Fruit fly (Drosophila melanogaster) whole organism, embryonic: ENCODE data around the gene Rai1.

Experiments used
- ATbp ChIP-seq: fragments of 200-800 bp; sonication (Bioruptor generic); optimal IDR thresholded peaks from 2 replicates; lab custom pipeline; 2017; ENCODE audit warnings: missing biosample characterization, mild to moderate bottlenecking, missing genetic modification characterization, missing genetic modification reagents
- Abd-B ChIP-seq: fragments of 200-800 bp; sonication (Bioruptor generic); optimal IDR thresholded peaks from 2 replicates; lab custom pipeline; 2018; ENCODE audit warnings: missing biosample characterization, mild to moderate bottlenecking, missing genetic modification characterization, moderate library complexity
- Adf1 ChIP-seq: fragments of 200-800 bp; sonication (Bioruptor generic); IDR thresholded peaks from 2 replicates; pipeline ENCODE4 v1.3.6; 2022; ENCODE audit warnings: missing biosample characterization, missing genetic modification characterization
- Bgb ChIP-seq: fragments of 200-800 bp; sonication (Bioruptor generic); IDR thresholded peaks from 2 replicates; pipeline ENCODE4 v1.3.6; 2022; ENCODE audit warnings: missing biosample characterization, missing genetic modification characterization; ENCODE audit not compliant: partially characterized antibody
- CG11085 ChIP-seq: fragments of 200-800 bp; sonication (Bioruptor generic); IDR thresholded peaks from 2 replicates; pipeline ENCODE4 v1.3.6; 2022; ENCODE audit warnings: missing biosample characterization, missing genetic modification characterization
- CG14710 ChIP-seq: fragments of 200-800 bp; sonication (Bioruptor generic); optimal IDR thresholded peaks from 3 replicates; lab custom pipeline; 2019; ENCODE audit warnings: missing biosample characterization, mild to moderate bottlenecking, missing genetic modification characterization, moderate library complexity
- CG1603 ChIP-seq: fragments of 200-800 bp; sonication (Bioruptor generic); optimal IDR thresholded peaks from 2 replicates; lab custom pipeline; 2019; ENCODE audit warnings: missing biosample characterization, mild to moderate bottlenecking, missing genetic modification characterization, moderate library complexity
- CG16813 ChIP-seq: fragments of 200-800 bp; sonication (Bioruptor generic); IDR thresholded peaks from 3 replicates; pipeline ENCODE4 v1.3.6; 2022; ENCODE audit warnings: missing biosample characterization, missing genetic modification characterization; ENCODE audit not compliant: partially characterized antibody
- CG2129 ChIP-seq: fragments of 200-800 bp; sonication (Bioruptor generic); IDR thresholded peaks from 2 replicates; pipeline ENCODE4 v1.3.6; 2022; ENCODE audit warnings: missing biosample characterization, missing genetic modification characterization; ENCODE audit not compliant: partially characterized antibody
- CG31365 ChIP-seq: fragments of 200-800 bp; sonication (Bioruptor generic); optimal IDR thresholded peaks from 2 replicates; lab custom pipeline; 2018; ENCODE audit warnings: missing biosample characterization, mild to moderate bottlenecking, missing genetic modification characterization
- CG32532 ChIP-seq: fragments of 200-800 bp; sonication (Bioruptor generic); IDR thresholded peaks from 2 replicates; pipeline ENCODE4 v1.3.6; 2022; ENCODE audit warnings: missing biosample characterization, missing genetic modification characterization
- CG9727 ChIP-seq: fragments of 200-800 bp; sonication (Bioruptor generic); optimal IDR thresholded peaks from 3 replicates; lab custom pipeline; 2017; ENCODE audit warnings: missing biosample characterization, mild to moderate bottlenecking, missing genetic modification characterization
- Chrac-16 ChIP-seq: fragments of 200-800 bp; sonication (Bioruptor generic); optimal IDR thresholded peaks from 3 replicates; lab custom pipeline; 2016; ENCODE audit warnings: missing biosample characterization, missing genetic modification characterization
- D ChIP-seq, 2 experiments: fragments of 200-800 bp in 1 of 2; fragments of >200 bp in 1 of 2; sonication (Bioruptor generic) in 1 of 2; optimal IDR thresholded peaks; 2 replicates in 1 of 2; 3 replicates in 1 of 2; lab custom pipeline; 2017; ENCODE audit warnings: mild to moderate bottlenecking in 1 of 2, missing biosample characterization in 1 of 2, missing genetic modification characterization in 1 of 2, missing genetic modification reagents in 1 of 2
- D19A ChIP-seq: fragments of 200-800 bp; optimal IDR thresholded peaks from 3 replicates; lab custom pipeline; 2019; ENCODE audit warnings: missing biosample characterization, mild to moderate bottlenecking, missing genetic modification characterization, moderate library complexity
- Dad ChIP-seq: fragments of 200-800 bp; sonication (Bioruptor generic); optimal IDR thresholded peaks from 3 replicates; lab custom pipeline; 2016; ENCODE audit warnings: missing biosample characterization, missing genetic modification characterization
- Fer1 ChIP-seq: fragments of 200-800 bp; sonication (Bioruptor generic); optimal IDR thresholded peaks from 2 replicates; lab custom pipeline; 2017; ENCODE audit warnings: missing biosample characterization, mild to moderate bottlenecking, missing genetic modification characterization
- Jarid2 ChIP-seq: fragments of 200-800 bp; sonication (Bioruptor generic); optimal IDR thresholded peaks from 3 replicates; lab custom pipeline; 2017; ENCODE audit warnings: mild to moderate bottlenecking, missing biosample characterization, missing genetic modification reagents, missing genetic modification characterization
- Med ChIP-seq: fragments of 200-800 bp; sonication (Bioruptor generic); peaks from one replicate; lab custom pipeline; 2016; ENCODE audit warnings: missing biosample characterization, missing genetic modification characterization, mild to moderate bottlenecking, inconsistent platforms, moderate library complexity
- Myb ChIP-seq: fragments of 200-800 bp; sonication (Bioruptor generic); optimal IDR thresholded peaks from 2 replicates; lab custom pipeline; 2016; ENCODE audit warnings: missing biosample characterization, missing genetic modification characterization
- Tbp ChIP-seq: fragments of >200 bp; optimal IDR thresholded peaks from 2 replicates; lab custom pipeline; 2018; ENCODE audit warnings: missing biosample characterization, missing genetic modification characterization
- Trl ChIP-seq, 3 experiments: fragments of >200 bp in 2 of 3; fragments of 200-800 bp in 1 of 3; sonication (Bioruptor generic) in 1 of 3; optimal IDR thresholded peaks; 2 replicates in 1 of 3; 3 replicates in 2 of 3; lab custom pipeline; 2016 to 2017; ENCODE audit warnings: missing biosample characterization in 1 of 3, missing genetic modification characterization in 1 of 3
- ap ChIP-seq: fragments of 200-800 bp; sonication (Bioruptor generic); IDR thresholded peaks from 2 replicates; pipeline ENCODE4 v1.3.6; 2022; ENCODE audit warnings: missing biosample characterization, missing genetic modification characterization
- br ChIP-seq: fragments of >200 bp; optimal IDR thresholded peaks from 2 replicates; lab custom pipeline; 2017
- bsh ChIP-seq, 2 experiments: fragments of 200-800 bp; sonication (Bioruptor generic); optimal IDR thresholded peaks; 2 replicates each; lab custom pipeline; 2017 to 2018; ENCODE audit warnings: mild to moderate bottlenecking in 2 of 2, missing biosample characterization in 2 of 2, missing genetic modification characterization in 2 of 2, moderate library complexity in 1 of 2
- chinmo ChIP-seq: fragments of 200-800 bp; sonication (Bioruptor generic); IDR thresholded peaks from 4 replicates; pipeline ENCODE4 v1.3.6; 2022; ENCODE audit warnings: missing biosample characterization, missing genetic modification characterization; ENCODE audit not compliant: partially characterized antibody
- crol ChIP-seq: fragments of 200-800 bp; sonication (Bioruptor generic); IDR thresholded peaks from 2 replicates; pipeline ENCODE4 v1.3.6; 2022; ENCODE audit warnings: missing biosample characterization, missing genetic modification characterization
- dan ChIP-seq: fragments of 200-800 bp; sonication (Bioruptor generic); IDR thresholded peaks from 2 replicates; pipeline ENCODE4 v1.3.6; 2022; ENCODE audit warnings: missing biosample characterization, missing genetic modification characterization
- grn ChIP-seq: fragments of 200-800 bp; sonication (Bioruptor generic); optimal IDR thresholded peaks from 3 replicates; lab custom pipeline; 2017; ENCODE audit warnings: missing biosample characterization, missing genetic modification characterization
- nom ChIP-seq: fragments of 200-800 bp; sonication (Bioruptor generic); optimal IDR thresholded peaks from 2 replicates; lab custom pipeline; 2017; ENCODE audit warnings: missing biosample characterization, missing genetic modification characterization, mild to moderate bottlenecking, moderate library complexity, missing genetic modification reagents
- pita ChIP-seq: fragments of 200-800 bp; sonication (Bioruptor generic); optimal IDR thresholded peaks from 2 replicates; lab custom pipeline; 2017; ENCODE audit warnings: missing biosample characterization, mild to moderate bottlenecking, missing genetic modification characterization
- row ChIP-seq: fragments of 200-800 bp; sonication (Bioruptor generic); IDR thresholded peaks from 3 replicates; pipeline ENCODE4 v1.3.6; 2022; ENCODE audit warnings: missing biosample characterization, missing genetic modification characterization
- sd ChIP-seq: fragments of 200-800 bp; sonication (Bioruptor generic); optimal IDR thresholded peaks from 3 replicates; lab custom pipeline; 2018; ENCODE audit warnings: missing biosample characterization, mild to moderate bottlenecking, missing genetic modification characterization, moderate library complexity
- slbo ChIP-seq: fragments of 200-800 bp; sonication (Bioruptor generic); IDR thresholded peaks from 2 replicates; pipeline ENCODE4 v1.3.6; 2022; ENCODE audit warnings: missing biosample characterization, missing genetic modification characterization
- trem ChIP-seq: fragments of 200-800 bp; optimal IDR thresholded peaks from 3 replicates; lab custom pipeline; 2019; ENCODE audit warnings: missing biosample characterization, mild to moderate bottlenecking, missing genetic modification characterization, moderate library complexity
- z ChIP-seq: fragments of 200-800 bp; sonication (Bioruptor generic); IDR thresholded peaks from 3 replicates; pipeline ENCODE4 v1.3.6; 2022; ENCODE audit warnings: missing biosample characterization, missing genetic modification characterization

Gene Rai1

DNA sequence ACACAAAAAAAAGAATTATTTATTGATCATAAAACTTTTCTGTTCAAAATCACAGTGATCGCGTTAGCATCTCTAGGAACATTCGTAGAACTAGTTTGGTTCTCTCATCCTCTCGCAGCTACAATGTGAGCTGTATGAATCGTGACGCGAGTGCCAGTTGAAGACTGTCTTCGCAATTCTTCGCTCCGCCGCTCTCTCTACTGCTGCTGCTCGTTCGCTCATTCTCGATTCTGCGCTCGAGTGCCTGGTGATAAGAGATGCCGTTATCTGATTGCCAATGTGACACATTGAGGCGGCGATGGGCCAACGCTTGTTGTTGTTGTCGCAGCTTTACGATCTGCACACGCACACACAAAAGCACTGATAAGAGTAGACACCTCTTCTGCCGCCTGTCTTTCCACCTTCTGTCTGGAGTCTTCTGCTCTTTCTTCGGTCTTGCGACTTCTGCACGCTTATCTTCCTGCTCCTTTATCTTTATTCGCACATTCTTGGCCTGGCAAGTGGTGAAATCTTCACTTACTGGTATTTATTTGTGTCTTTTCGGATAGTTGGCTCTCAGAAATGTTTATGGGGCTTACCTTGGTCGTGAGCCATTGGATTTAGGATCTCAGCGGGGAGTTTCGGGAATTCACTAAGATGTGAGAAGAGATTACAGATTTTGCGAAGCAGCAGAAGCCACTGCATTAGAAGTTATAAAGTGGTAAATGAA lies 33.1 kb upstream of the Rai1 start (continued):
- no peak for TF ChIP-seq Abd-B (GFP tag; lab: Kevin White, UChicago)
- no peak for TF ChIP-seq ap
- TF ChIP-seq Myb (GFP tag; lab: Kevin White, UChicago): no peak
- TF ChIP-seq trem (tag; lab: Kevin White, UChicago): no peak
- no peak for TF ChIP-seq CG16813 (GFP tag; lab: Robert Waterston, UW)
- TF ChIP-seq row (GFP tag; lab: Robert Waterston, UW): no peak; the same call in 2 of the 3 replicates
- TF ChIP-seq Med (GFP tag; lab: Kevin White, UChicago): peak; percentile 36
- peak; percentile 11 for TF ChIP-seq grn (GFP tag; lab: Kevin White, UChicago)
- no peak for TF ChIP-seq CG14710 (tag; lab: Kevin White, UChicago)
- TF ChIP-seq pita (GFP tag; lab: Kevin White, UChicago): no peak
- TF ChIP-seq CG1603 (tag; lab: Kevin White, UChicago): no peak
- no peak for TF ChIP-seq bsh (GFP tag; optimal IDR thresholded peaks at IDR 0.05; lab: Kevin White, UChicago)
- no peak for TF ChIP-seq CG11085 (GFP tag; lab: Robert Waterston, UW)
- TF ChIP-seq sd: peak; percentile 63
- no peak for TF ChIP-seq br (lab: Kevin White, UChicago)
- TF ChIP-seq, all 482 proteins: peak for 21

- peak; percentile 55 for TF ChIP-seq nom (GFP tag; lab: Kevin White, UChicago)
- no peak for TF ChIP-seq D (optimal IDR thresholded peaks at IDR 0.05; lab: Kevin White, UChicago)
- no peak for TF ChIP-seq D (GFP tag; optimal IDR thresholded peaks at IDR 0.05; lab: Kevin White, UChicago)
- TF ChIP-seq Med (GFP tag; lab: Kevin White, UChicago): peak; percentile 72
- TF ChIP-seq slbo: peak; percentile 27; the same call in 1 of the 2 replicates
- peak; percentile 9; the same call in 1 of the 3 replicates for TF ChIP-seq row (GFP tag; lab: Robert Waterston, UW)
- no peak for TF ChIP-seq z
- TF ChIP-seq crol (GFP tag; lab: Robert Waterston, UW): 0 out of 2 replicates have a peak, but pooled peaks have one; percentile 12
- TF ChIP-seq Trl (optimal IDR thresholded peaks at IDR 0.05; lab: Kevin White, UChicago): peak; percentile 11 to 34
- no peak for TF ChIP-seq Trl (GFP tag; optimal IDR thresholded peaks at IDR 0.05; lab: Kevin White, UChicago)
- TF ChIP-seq Chrac-16 (GFP tag; lab: Kevin White, UChicago): no peak
- peak; percentile 11; the same call in 1 of the 2 replicates for TF ChIP-seq CG32532 (GFP tag; lab: Robert Waterston, UW)
- TF ChIP-seq CG9727 (GFP tag; lab: Kevin White, UChicago): no peak
- no peak for TF ChIP-seq Fer1 (GFP tag; lab: Kevin White, UChicago)
- TF ChIP-seq Dad: no peak
- TF ChIP-seq Jarid2 (GFP tag; lab: Kevin White, UChicago): peak; percentile 58
- TF ChIP-seq ATbp (GFP tag; lab: Kevin White, UChicago): no peak
- TF ChIP-seq Bgb (GFP tag; lab: Robert Waterston, UW): no peak
- no peak for TF ChIP-seq CG2129 (GFP tag; lab: Robert Waterston, UW)
- peak; percentile 86 for TF ChIP-seq Adf1 (GFP tag; lab: Robert Waterston, UW)
- TF ChIP-seq D19A (tag; lab: Kevin White, UChicago): no peak
- no peak for TF ChIP-seq CG31365 (tag; lab: Kevin White, UChicago)
- no peak for TF ChIP-seq Tbp (GFP tag; lab: Kevin White, UChicago)
- no peak for TF ChIP-seq dan
- TF ChIP-seq chinmo (GFP tag; lab: Robert Waterston, UW): 0 out of 4 replicates have a peak, but pooled peaks have one; percentile 26
Observed at dm6 chrX:16835304-16835703, 32.2 kb upstream of the Rai1 start, which contains the start of the genes CG13004 and CG46306. Gene CG13004, minus strand, starts transcription at chrX:16835520. Gene CG46306, minus strand, starts transcription at chrX:16835520.
